Worm (Caenorhabditis elegans) whole organism, early embryonic: ENCODE results near the gene hxk-3.

Experiments used
- ama-1 ChIP-seq: fragments of 150-350 bp; optimal IDR thresholded peaks from 2 replicates; lab custom pipeline; 2014
- flt-1 ChIP-seq: fragments of 200-800 bp; sonication (Bioruptor generic); IDR thresholded peaks from 2 replicates; pipeline ENCODE4 v1.3.6; 2022; ENCODE audit warnings: missing genetic modification characterization, missing compliant biosample characterization

DNA sequence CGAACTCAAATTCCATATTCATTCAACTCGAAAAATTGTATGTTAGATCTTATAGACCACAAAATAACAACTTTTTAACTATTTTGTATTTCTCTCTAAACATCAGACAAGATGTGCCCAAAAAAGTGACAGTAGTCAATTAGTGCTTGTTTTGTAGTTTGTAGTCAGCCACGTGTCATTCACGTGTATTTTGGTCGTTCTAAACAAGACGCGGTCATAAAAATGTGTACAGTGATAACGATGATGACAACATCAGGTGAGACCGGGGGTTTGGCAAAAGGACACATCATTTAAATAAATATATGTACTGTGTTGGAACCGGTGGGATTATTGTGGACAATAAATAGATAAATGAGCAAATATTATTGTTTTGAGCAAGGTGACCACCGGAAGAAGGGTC lies 43.2 kb upstream of the hxk-3 start:
- no peak for TF ChIP-seq ama-1 (lab: Kevin White, UChicago)
- TF ChIP-seq flt-1 (GFP tag; lab: Robert Waterston, UW), result no peak
